Fruit fly (Drosophila melanogaster) whole organism, embryonic: ENCODE measurements around the gene Cpr65Az.

Experiments used
- Atf6 ChIP-seq: fragments of 200-800 bp; sonication (Bioruptor generic); IDR thresholded peaks from 2 replicates; pipeline ENCODE4 v1.3.6; 2022; ENCODE audit warnings: missing biosample characterization, missing genetic modification characterization
- Awh ChIP-seq: fragments of 200-800 bp; sonication (Bioruptor generic); IDR thresholded peaks from 2 replicates; pipeline ENCODE4, ENCODE4 v1.3.6; 2022; ENCODE audit warnings: missing biosample characterization, missing genetic modification characterization
- CG10274 ChIP-seq: fragments of 200-800 bp; sonication (Bioruptor generic); optimal IDR thresholded peaks from 3 replicates; lab custom pipeline; 2017; ENCODE audit warnings: missing biosample characterization, mild to moderate bottlenecking, missing genetic modification characterization
- CG10321 ChIP-seq: fragments of 200-800 bp; sonication (Bioruptor generic); IDR thresholded peaks from 2 replicates; pipeline ENCODE4 v1.3.6; 2022; ENCODE audit warnings: missing biosample characterization, missing genetic modification characterization
- CG12299 ChIP-seq: fragments of 200-800 bp; sonication (Bioruptor generic); optimal IDR thresholded peaks from 2 replicates; lab custom pipeline; 2018; ENCODE audit warnings: missing biosample characterization, mild to moderate bottlenecking, missing genetic modification characterization
- CG12391 ChIP-seq: fragments of 200-800 bp; sonication (Bioruptor generic); optimal IDR thresholded peaks from 3 replicates; lab custom pipeline; 2018; ENCODE audit warnings: missing biosample characterization, mild to moderate bottlenecking, missing genetic modification characterization, moderate library complexity
- CG13894 ChIP-seq: fragments of 200-800 bp; sonication (Bioruptor generic); optimal IDR thresholded peaks from 3 replicates; lab custom pipeline; 2018; ENCODE audit warnings: missing biosample characterization, mild to moderate bottlenecking, missing genetic modification characterization, moderate library complexity
- CG15073 ChIP-seq: fragments of 200-800 bp; sonication (Bioruptor generic); optimal IDR thresholded peaks from 2 replicates; lab custom pipeline; 2016; ENCODE audit warnings: missing biosample characterization, missing genetic modification characterization
- CG16779 ChIP-seq: fragments of 200-800 bp; sonication (Bioruptor generic); IDR thresholded peaks from 2 replicates; pipeline ENCODE4 v1.3.6; 2022; ENCODE audit warnings: missing biosample characterization, missing genetic modification characterization
- CG17802 ChIP-seq: fragments of 200-800 bp; sonication (Bioruptor generic); optimal IDR thresholded peaks from 2 replicates; lab custom pipeline; 2018; ENCODE audit warnings: missing biosample characterization, mild to moderate bottlenecking, missing genetic modification characterization, moderate library complexity
- CG1792 ChIP-seq: fragments of 200-800 bp; sonication (Bioruptor generic); optimal IDR thresholded peaks from 2 replicates; lab custom pipeline; 2016; ENCODE audit warnings: missing biosample characterization, missing genetic modification characterization
- CG18764 ChIP-seq: fragments of 200-800 bp; sonication (Bioruptor generic); optimal IDR thresholded peaks from 3 replicates; lab custom pipeline; 2016; ENCODE audit warnings: missing biosample characterization, missing genetic modification characterization
- CG31388 ChIP-seq: fragments of 200-800 bp; sonication (Bioruptor generic); optimal IDR thresholded peaks from 2 replicates; lab custom pipeline; 2016; ENCODE audit warnings: missing biosample characterization, missing genetic modification characterization
- CG32772 ChIP-seq: fragments of 200-800 bp; sonication (Bioruptor generic); IDR thresholded peaks from 2 replicates; pipeline ENCODE4 v1.3.6; 2022; ENCODE audit warnings: missing biosample characterization, missing genetic modification characterization
- CG34422 ChIP-seq: fragments of 200-800 bp; sonication (Bioruptor generic); IDR thresholded peaks from 3 replicates; pipeline ENCODE4 v1.3.6; 2022; ENCODE audit warnings: missing biosample characterization, missing genetic modification characterization
- CG3726 ChIP-seq: fragments of 200-800 bp; sonication (Bioruptor generic); IDR thresholded peaks from 3 replicates; pipeline ENCODE4, ENCODE4 v1.3.6; 2022; ENCODE audit warnings: missing biosample characterization, missing genetic modification characterization
- CG42726 ChIP-seq: fragments of 200-800 bp; sonication (Bioruptor generic); IDR thresholded peaks from 2 replicates; pipeline ENCODE4 v1.3.6; 2022; ENCODE audit warnings: missing biosample characterization, missing genetic modification characterization; ENCODE audit not compliant: partially characterized antibody
- CG4360 ChIP-seq: fragments of 200-800 bp; sonication (Bioruptor generic); IDR thresholded peaks from 2 replicates; pipeline ENCODE4 v1.3.6; 2022; ENCODE audit warnings: missing biosample characterization, missing genetic modification characterization
- CG43689 ChIP-seq: fragments of 200-800 bp; sonication (Bioruptor generic); IDR thresholded peaks from 2 replicates; pipeline ENCODE4 v1.3.6; 2022; ENCODE audit warnings: missing biosample characterization, missing genetic modification characterization
- CG6254 ChIP-seq: fragments of 200-800 bp; sonication (Bioruptor generic); optimal IDR thresholded peaks from 3 replicates; lab custom pipeline; 2017; ENCODE audit warnings: mild to moderate bottlenecking, missing biosample characterization, missing genetic modification reagents, missing genetic modification characterization
- CG6272 ChIP-seq: fragments of 200-800 bp; sonication (Bioruptor generic); IDR thresholded peaks from 2 replicates; pipeline ENCODE4 v1.3.6; 2022; ENCODE audit warnings: missing biosample characterization, missing genetic modification characterization
- CG6813 ChIP-seq: fragments of 200-800 bp; sonication (Bioruptor generic); optimal IDR thresholded peaks from 2 replicates; lab custom pipeline; 2017; ENCODE audit warnings: missing biosample characterization, missing genetic modification characterization, mild to moderate bottlenecking, moderate library complexity, missing genetic modification reagents
- CG7271 ChIP-seq: fragments of 200-800 bp; sonication (Bioruptor generic); optimal IDR thresholded peaks from 2 replicates; lab custom pipeline; 2018; ENCODE audit warnings: missing biosample characterization, mild to moderate bottlenecking, missing genetic modification characterization, moderate library complexity
- CG7372 ChIP-seq: fragments of 200-800 bp; sonication (Bioruptor generic); IDR thresholded peaks from 2 replicates; pipeline ENCODE4 v1.3.6; 2022; ENCODE audit warnings: missing biosample characterization, missing genetic modification characterization
- CG7745 ChIP-seq: fragments of 200-800 bp; sonication (Bioruptor generic); optimal IDR thresholded peaks from 2 replicates; lab custom pipeline; 2018; ENCODE audit warnings: missing biosample characterization, mild to moderate bottlenecking, missing genetic modification characterization, moderate library complexity
- ERR ChIP-seq: fragments of 200-800 bp; sonication (Bioruptor generic); optimal IDR thresholded peaks from 2 replicates; lab custom pipeline; 2016; ENCODE audit warnings: missing biosample characterization, missing genetic modification characterization
- Fer2 ChIP-seq: fragments of 200-800 bp; sonication (Bioruptor generic); optimal IDR thresholded peaks from 2 replicates; lab custom pipeline; 2018; ENCODE audit warnings: missing biosample characterization, mild to moderate bottlenecking, missing genetic modification characterization, moderate library complexity
- NFAT ChIP-seq: fragments of 200-800 bp; sonication (Bioruptor generic); IDR thresholded peaks from 2 replicates; pipeline ENCODE4 v1.3.6; 2022; ENCODE audit warnings: missing biosample characterization, missing genetic modification characterization
- Six4 ChIP-seq: fragments of 200-800 bp; sonication (Bioruptor generic); optimal IDR thresholded peaks from 2 replicates; lab custom pipeline; 2016; ENCODE audit warnings: missing biosample characterization, missing genetic modification characterization
- Sox102F ChIP-seq: fragments of 200-800 bp; sonication (Bioruptor generic); optimal IDR thresholded peaks from 2 replicates; lab custom pipeline; 2018; ENCODE audit warnings: missing biosample characterization, mild to moderate bottlenecking, missing genetic modification characterization, moderate library complexity
- Sry-δ ChIP-seq: fragments of 200-800 bp; sonication (Bioruptor generic); optimal IDR thresholded peaks from 2 replicates; lab custom pipeline; 2016; ENCODE audit warnings: missing biosample characterization, missing genetic modification characterization
- abd-A ChIP-seq: fragments of 200-800 bp; sonication (Bioruptor generic); optimal IDR thresholded peaks from 3 replicates; lab custom pipeline; 2019; ENCODE audit warnings: missing biosample characterization, mild to moderate bottlenecking, missing genetic modification characterization, moderate library complexity
- btn ChIP-seq: fragments of 200-800 bp; sonication (Bioruptor generic); optimal IDR thresholded peaks from 2 replicates; lab custom pipeline; 2016; ENCODE audit warnings: missing biosample characterization, missing genetic modification characterization
- dan ChIP-seq: fragments of 200-800 bp; sonication (Bioruptor generic); IDR thresholded peaks from 2 replicates; pipeline ENCODE4 v1.3.6; 2022; ENCODE audit warnings: missing biosample characterization, missing genetic modification characterization
- dmrt11E ChIP-seq: fragments of 200-800 bp; sonication (Bioruptor generic); optimal IDR thresholded peaks from 3 replicates; lab custom pipeline; 2018; ENCODE audit warnings: missing biosample characterization, mild to moderate bottlenecking, missing genetic modification characterization, moderate library complexity
- eve ChIP-seq, 2 experiments: fragments of >200 bp; optimal IDR thresholded peaks; 2 replicates each; lab custom pipeline; 2017; ENCODE audit warnings: missing biosample characterization in 2 of 2, missing genetic modification characterization in 2 of 2
- ewg ChIP-seq: fragments of 200-800 bp; sonication (Bioruptor generic); optimal IDR thresholded peaks from 3 replicates; lab custom pipeline; 2017; ENCODE audit warnings: mild to moderate bottlenecking, missing biosample characterization, missing genetic modification reagents, missing genetic modification characterization
- luna ChIP-seq: fragments of 200-800 bp; sonication (Bioruptor generic); optimal IDR thresholded peaks from 2 replicates; lab custom pipeline; 2016; ENCODE audit warnings: missing biosample characterization, missing genetic modification characterization
- maf-S ChIP-seq: fragments of 200-800 bp; sonication (Bioruptor generic); optimal IDR thresholded peaks from 2 replicates; lab custom pipeline; 2016; ENCODE audit warnings: missing biosample characterization, missing genetic modification characterization
- mld ChIP-seq: fragments of 200-800 bp; sonication (Bioruptor generic); IDR thresholded peaks from 3 replicates; pipeline ENCODE4 v1.3.6; 2022; ENCODE audit warnings: missing biosample characterization, missing genetic modification characterization; ENCODE audit not compliant: partially characterized antibody
- prd ChIP-seq, 3 experiments: fragments of >200 bp in 2 of 3; fragments of 200-800 bp in 1 of 3; sonication (Bioruptor generic) in 1 of 3; optimal IDR thresholded peaks in 2 of 3; IDR thresholded peaks in 1 of 3; 2 replicates in 2 of 3; 3 replicates in 1 of 3; pipeline versions ENCODE4 v1.3.6 to Lab custom; 2017 to 2022; ENCODE audit warnings: missing biosample characterization in 1 of 3, missing genetic modification characterization in 1 of 3
- pzg ChIP-seq: fragments of 200-800 bp; sonication (Bioruptor generic); optimal IDR thresholded peaks from 3 replicates; lab custom pipeline; 2018; ENCODE audit warnings: missing biosample characterization, mild to moderate bottlenecking, missing genetic modification characterization, moderate library complexity
- repo ChIP-seq: fragments of 200-800 bp; sonication (Bioruptor generic); optimal IDR thresholded peaks from 2 replicates; lab custom pipeline; 2016; ENCODE audit warnings: missing biosample characterization, missing genetic modification characterization
- sisA ChIP-seq: fragments of 200-800 bp; sonication (Bioruptor generic); IDR thresholded peaks from 2 replicates; pipeline ENCODE4 v1.3.6; 2022; ENCODE audit warnings: missing biosample characterization, missing genetic modification characterization
- stc ChIP-seq: fragments of 200-800 bp; sonication (Bioruptor generic); IDR thresholded peaks from 2 replicates; pipeline ENCODE4 v1.3.6; 2022; ENCODE audit warnings: missing biosample characterization, missing genetic modification characterization
- twi ChIP-seq: fragments of 200-800 bp; optimal IDR thresholded peaks from 2 replicates; lab custom pipeline; 2019; ENCODE audit warnings: missing biosample characterization, mild to moderate bottlenecking, missing genetic modification characterization, moderate library complexity
- wor ChIP-seq: fragments of 200-800 bp; sonication (Bioruptor generic); IDR thresholded peaks from 2 replicates; pipeline ENCODE4 v1.3.6; 2022; ENCODE audit warnings: missing biosample characterization, missing genetic modification characterization
- zfh2 ChIP-seq: fragments of 200-800 bp; sonication (Bioruptor generic); optimal IDR thresholded peaks from 2 replicates; lab custom pipeline; 2016; ENCODE audit warnings: missing biosample characterization, missing genetic modification characterization

The Cpr65Az gene

dm6 chr3L:6188995-6189927, 28.6 kb downstream of the Cpr65Az start, which contains the start of the genes D19A and CG7386 (continued):
- TF ChIP-seq CG10321 (GFP tag; lab: Robert Waterston, UW): no peak
- no peak for TF ChIP-seq twi
- no peak for TF ChIP-seq CG7271
- peak; percentile 16 for TF ChIP-seq CG1792 (GFP tag; lab: Kevin White, UChicago)
- 0 out of 2 replicates have a peak, but pooled peaks have one; percentile 20 for TF ChIP-seq CG16779 (GFP tag; lab: Robert Waterston, UW)
- TF ChIP-seq luna (GFP tag; lab: Kevin White, UChicago): no peak
- TF ChIP-seq zfh2 (GFP tag; lab: Kevin White, UChicago): peak; percentile 59
- 0 out of 2 replicates have a peak, but pooled peaks have one; percentile 9 for TF ChIP-seq CG43689 (GFP tag; lab: Robert Waterston, UW)
- TF ChIP-seq CG6254 (GFP tag; lab: Kevin White, UChicago): no peak
- peak; percentile 72 for TF ChIP-seq sisA (GFP tag; lab: Robert Waterston, UW)
- no peak for TF ChIP-seq CG4360
- TF ChIP-seq Six4 (GFP tag; lab: Kevin White, UChicago): no peak
- TF ChIP-seq CG15073: no peak
- no peak for TF ChIP-seq CG6813 (GFP tag; lab: Kevin White, UChicago)
- no peak for TF ChIP-seq CG17802 (tag; lab: Kevin White, UChicago)
- 0 out of 3 replicates have a peak, but pooled peaks have one; percentile 22 for TF ChIP-seq CG3726 (GFP tag; lab: Robert Waterston, UW)
- peak; percentile 34 for TF ChIP-seq CG13894
- peak; percentile 73 for TF ChIP-seq CG12391 (tag; lab: Kevin White, UChicago)
- TF ChIP-seq CG32772 (GFP tag; lab: Robert Waterston, UW): peak; percentile 46; the same call in 1 of the 2 replicates
- TF ChIP-seq CG10274: peak; percentile 41
- peak; percentile 57; the same call in 1 of the 2 replicates for TF ChIP-seq CG6272
- peak; percentile 52 for TF ChIP-seq CG34422
- peak; percentile 6 for TF ChIP-seq repo (GFP tag; lab: Kevin White, UChicago)
- TF ChIP-seq dan (GFP tag; lab: Robert Waterston, UW): no peak
- peak; percentile 50 for TF ChIP-seq dmrt11E (tag; lab: Kevin White, UChicago)
- TF ChIP-seq pzg (GFP tag; lab: Kevin White, UChicago): peak; percentile 32
- TF ChIP-seq CG31388 (GFP tag; lab: Kevin White, UChicago): no peak
- TF ChIP-seq stc: peak; percentile 54; the same call in 1 of the 2 replicates
- no peak for TF ChIP-seq prd (optimal IDR thresholded peaks at IDR 0.05; lab: Kevin White, UChicago)
- peak; percentile 66 for TF ChIP-seq prd (GFP tag; IDR thresholded peaks at IDR 0.05; lab: Robert Waterston, UW)
- peak; percentile 75 for TF ChIP-seq NFAT (GFP tag; lab: Robert Waterston, UW)
- TF ChIP-seq mld: no peak
- TF ChIP-seq Awh (GFP tag; lab: Robert Waterston, UW): no peak
- TF ChIP-seq btn (GFP tag; lab: Kevin White, UChicago): no peak
- TF ChIP-seq CG18764 (GFP tag; lab: Kevin White, UChicago): peak; percentile 4
- TF ChIP-seq ERR: peak; percentile 2
- TF ChIP-seq CG42726 (GFP tag; lab: Robert Waterston, UW): no peak
- peak; percentile 42; the same call in 1 of the 2 replicates for TF ChIP-seq wor (GFP tag; lab: Robert Waterston, UW)
- TF ChIP-seq abd-A (tag; lab: Kevin White, UChicago): no peak
- peak; percentile 36; the same call in 1 of the 2 replicates for TF ChIP-seq Atf6 (GFP tag; lab: Robert Waterston, UW)
- TF ChIP-seq CG7372 (GFP tag; lab: Robert Waterston, UW): peak; percentile 32; the same call in 1 of the 2 replicates
- no peak for TF ChIP-seq eve (GFP tag; optimal IDR thresholded peaks at IDR 0.05; lab: Kevin White, UChicago)
- TF ChIP-seq CG7745 (tag; lab: Kevin White, UChicago): no peak
- TF ChIP-seq Sox102F: peak; percentile 58
- TF ChIP-seq maf-S (GFP tag; lab: Kevin White, UChicago): peak; percentile 29
- no peak for TF ChIP-seq CG12299 (tag; lab: Kevin White, UChicago)
- peak; percentile 11 for TF ChIP-seq Fer2 (tag; lab: Kevin White, UChicago)
- peak; percentile 22 for TF ChIP-seq Sry-δ (GFP tag; lab: Kevin White, UChicago)
- peak; percentile 23 for TF ChIP-seq ewg (GFP tag; lab: Kevin White, UChicago)
